Worm (Caenorhabditis elegans) whole organism, L2 larva: ENCODE data around the gene Y43F8C.6.
A peak's percentile ranks its signal among the peaks of the same experiment; 100 is the strongest.

Source experiments
- C34F6.9 ChIP-seq: fragments of 150-350 bp; optimal IDR thresholded peaks from 2 replicates; lab custom pipeline; 2014; ENCODE audit warnings: missing biosample characterization, missing genetic modification characterization
- F13H6.1 ChIP-seq: sonication (generic microtip); optimal IDR thresholded peaks from 2 replicates; lab custom pipeline; 2016; ENCODE audit warnings: missing genetic modification characterization, missing compliant biosample characterization
- R02D3.7 ChIP-seq: fragments of 150-350 bp; optimal IDR thresholded peaks from 2 replicates; lab custom pipeline; 2014; ENCODE audit warnings: missing biosample characterization, missing genetic modification characterization
- Y55F3AM.14 ChIP-seq: fragments of 200-800 bp; sonication (Bioruptor generic); optimal IDR thresholded peaks from 2 replicates; lab custom pipeline; 2018; ENCODE audit warnings: mild to moderate bottlenecking, missing genetic modification characterization, missing compliant biosample characterization
- aly-2 ChIP-seq: fragments of 150-350 bp; optimal IDR thresholded peaks from 2 replicates; lab custom pipeline; 2014; ENCODE audit warnings: missing biosample characterization, missing genetic modification characterization
- ama-1 ChIP-seq: fragments of 150-350 bp; optimal IDR thresholded peaks from 2 replicates; lab custom pipeline; 2018; ENCODE audit warnings: inconsistent platforms
- ceh-16 ChIP-seq: fragments of 150-350 bp; optimal IDR thresholded peaks from 2 replicates; lab custom pipeline; 2014; ENCODE audit warnings: missing biosample characterization, missing genetic modification characterization
- ceh-82 ChIP-seq: fragments of 150-350 bp; optimal IDR thresholded peaks from 2 replicates; lab custom pipeline; 2014; ENCODE audit warnings: missing biosample characterization, missing genetic modification characterization
- dmd-4 ChIP-seq: sonication (generic microtip); optimal IDR thresholded peaks from 2 replicates; lab custom pipeline; 2017; ENCODE audit warnings: missing biosample characterization, missing genetic modification characterization
- egl-27 ChIP-seq: sonication (generic microtip); optimal IDR thresholded peaks from 3 replicates; lab custom pipeline; 2017; ENCODE audit warnings: missing biosample characterization, missing genetic modification reagents, missing genetic modification characterization
- elt-3 ChIP-seq: sonication (generic microtip); optimal IDR thresholded peaks from 2 replicates; lab custom pipeline; 2017; ENCODE audit warnings: missing biosample characterization, missing genetic modification characterization
- lin-11 ChIP-seq: fragments of 150-350 bp; sonication (generic microtip); optimal IDR thresholded peaks from 2 replicates; lab custom pipeline; 2014; ENCODE audit warnings: missing biosample characterization, missing genetic modification characterization, inconsistent platforms, mixed read lengths
- lin-13 ChIP-seq: fragments of 150-350 bp; optimal IDR thresholded peaks from 2 replicates; lab custom pipeline; 2014; ENCODE audit warnings: missing biosample characterization, missing genetic modification reagents, missing genetic modification characterization
- lin-39 ChIP-seq: fragments of 150-350 bp; optimal IDR thresholded peaks from 2 replicates; lab custom pipeline; 2014; ENCODE audit warnings: missing biosample characterization, missing genetic modification reagents, missing genetic modification characterization
- lsy-2 ChIP-seq, 2 experiments: fragments of 150-350 bp in 1 of 2; sonication (generic microtip) in 1 of 2; optimal IDR thresholded peaks; 2 replicates each; lab custom pipeline; 2014 to 2017; ENCODE audit warnings: missing biosample characterization in 2 of 2, missing genetic modification characterization in 2 of 2
- mab-5 ChIP-seq: fragments of 150-350 bp; optimal IDR thresholded peaks from 2 replicates; lab custom pipeline; 2014; ENCODE audit warnings: missing biosample characterization, missing genetic modification characterization
- mdl-1 ChIP-seq, 2 experiments: fragments of 150-350 bp in 1 of 2; sonication (generic microtip) in 1 of 2; optimal IDR thresholded peaks; 2 replicates each; lab custom pipeline; 2017; ENCODE audit warnings: missing biosample characterization in 2 of 2, missing genetic modification characterization in 2 of 2
- nhr-10 ChIP-seq: sonication (generic microtip); optimal IDR thresholded peaks from 2 replicates; lab custom pipeline; 2017; ENCODE audit warnings: missing biosample characterization, missing genetic modification characterization
- nhr-12 ChIP-seq: fragments of 150-350 bp; optimal IDR thresholded peaks from 2 replicates; lab custom pipeline; 2014; ENCODE audit warnings: missing biosample characterization, missing genetic modification characterization
- nhr-129 ChIP-seq: fragments of 150-350 bp; optimal IDR thresholded peaks from 2 replicates; lab custom pipeline; 2014; ENCODE audit warnings: missing biosample characterization, missing genetic modification characterization
- nhr-21 ChIP-seq: fragments of 150-350 bp; optimal IDR thresholded peaks from 2 replicates; lab custom pipeline; 2014; ENCODE audit warnings: missing biosample characterization, missing genetic modification characterization
- nhr-237 ChIP-seq: fragments of 150-350 bp; optimal IDR thresholded peaks from 2 replicates; lab custom pipeline; 2014; ENCODE audit warnings: missing biosample characterization, missing genetic modification characterization
- nhr-25 ChIP-seq: fragments of 150-350 bp; sonication (generic microtip); optimal IDR thresholded peaks from 3 replicates; lab custom pipeline; 2014; ENCODE audit warnings: missing biosample characterization, missing genetic modification characterization
- nhr-6 ChIP-seq: fragments of 150-350 bp; optimal IDR thresholded peaks from 2 replicates; lab custom pipeline; 2014; ENCODE audit warnings: missing biosample characterization, missing genetic modification characterization
- peb-1 ChIP-seq: fragments of 150-350 bp; optimal IDR thresholded peaks from 2 replicates; lab custom pipeline; 2014; ENCODE audit warnings: missing biosample characterization, missing genetic modification characterization
- sem-4 ChIP-seq: fragments of 150-350 bp; optimal IDR thresholded peaks from 2 replicates; lab custom pipeline; 2014; ENCODE audit warnings: missing biosample characterization, missing genetic modification reagents, missing genetic modification characterization
- skn-1 ChIP-seq: sonication (generic microtip); optimal IDR thresholded peaks from 2 replicates; lab custom pipeline; 2017; ENCODE audit warnings: missing biosample characterization, missing genetic modification characterization
- snpc-4 ChIP-seq: fragments of 150-350 bp; optimal IDR thresholded peaks from 2 replicates; lab custom pipeline; 2014; ENCODE audit warnings: missing biosample characterization, missing genetic modification characterization
- unc-39 ChIP-seq: fragments of 150-350 bp; optimal IDR thresholded peaks from 2 replicates; lab custom pipeline; 2014; ENCODE audit warnings: missing biosample characterization, missing genetic modification characterization
- unc-55 ChIP-seq: fragments of 150-350 bp; sonication (generic microtip); optimal IDR thresholded peaks from 3 replicates; lab custom pipeline; 2014; ENCODE audit warnings: missing biosample characterization, missing genetic modification reagents, missing genetic modification characterization
- unc-62 ChIP-seq: fragments of 150-350 bp; optimal IDR thresholded peaks from 2 replicates; lab custom pipeline; 2014; ENCODE audit warnings: missing biosample characterization, missing genetic modification reagents, missing genetic modification characterization
- zag-1 ChIP-seq: fragments of 150-350 bp; optimal IDR thresholded peaks from 2 replicates; lab custom pipeline; 2014; ENCODE audit warnings: missing biosample characterization, missing genetic modification characterization
- ztf-1 ChIP-seq: fragments of 200-800 bp; sonication (Bioruptor generic); conservative IDR thresholded peaks from 2 replicates; pipeline ENCODE4 v1.3.6; 2022; ENCODE audit warnings: missing genetic modification characterization, missing compliant biosample characterization

Y43F8C.6 gene

DNA sequence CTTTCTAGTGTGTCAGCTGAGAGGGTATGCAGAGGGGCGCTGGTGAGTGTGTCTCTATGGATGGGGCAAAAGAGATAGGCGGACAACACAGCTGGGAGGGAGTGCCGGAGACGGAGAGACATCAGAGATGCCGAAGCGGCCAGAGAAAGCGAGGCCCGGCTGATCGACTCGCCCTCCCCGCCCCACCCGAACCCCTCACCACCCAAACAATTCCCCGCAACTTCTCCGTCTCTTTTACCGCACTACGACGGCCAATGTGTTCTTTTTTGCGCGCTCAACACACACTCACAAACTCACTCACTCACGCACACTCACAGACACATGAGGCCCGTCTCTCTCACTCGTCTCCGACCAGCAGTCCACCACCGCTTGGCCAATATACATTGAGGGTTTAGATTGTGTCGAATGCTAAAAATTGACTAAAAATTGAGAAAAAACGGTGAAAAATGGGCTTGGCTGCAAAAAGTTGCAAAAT lies 18.2 kb downstream of the Y43F8C.6 start, which contains the start of gene Y43F8C.3 (continued):
- no peak for TF ChIP-seq lin-39
- TF ChIP-seq nhr-21, result peak; percentile 11
- peak; percentile 73 for TF ChIP-seq nhr-25
- TF ChIP-seq lin-13 (GFP tag; lab: Kevin White, UChicago), result peak; percentile 76
- peak; percentile 77 for TF ChIP-seq unc-55 (GFP tag; lab: Kevin White, UChicago)
- peak; percentile 63 for TF ChIP-seq zag-1 (tag; lab: Kevin White, UChicago)
- TF ChIP-seq R02D3.7 (tag; lab: Kevin White, UChicago), result no peak
- peak; percentile 46 for TF ChIP-seq F13H6.1 (tag; lab: Kevin White, UChicago)
- no peak for TF ChIP-seq unc-39 (tag; lab: Kevin White, UChicago)
- TF ChIP-seq Y55F3AM.14 (GFP tag; lab: Kevin White, UChicago), result no peak
- TF ChIP-seq lin-11 (tag; lab: Kevin White, UChicago), result peak; percentile 82

DNA sequence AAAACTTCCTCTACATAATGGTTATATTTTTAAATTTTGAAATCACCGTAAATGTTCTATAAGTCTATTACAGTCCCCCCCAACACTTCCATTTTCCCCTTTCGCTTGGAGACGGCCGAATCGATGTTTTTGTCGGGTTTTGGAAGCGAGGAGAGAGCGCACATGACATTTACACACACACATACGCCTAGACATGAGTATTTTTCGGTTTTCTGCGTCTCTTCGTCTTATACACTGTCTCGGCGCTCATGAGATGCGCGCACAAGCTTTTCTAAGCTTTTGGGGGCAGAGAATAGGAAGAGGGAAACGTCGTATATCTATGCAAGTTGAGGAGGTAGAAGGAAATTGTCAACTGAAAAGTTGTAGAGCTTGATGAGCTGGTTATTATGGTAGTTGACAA lies 20.6 kb downstream of the Y43F8C.6 start:
- peak in 1 of 2 experiments; percentile 31 for TF ChIP-seq lsy-2 (tag; optimal IDR thresholded peaks at IDR 0.05; lab: Kevin White, UChicago)
- peak; percentile 57 for TF ChIP-seq nhr-129
- TF ChIP-seq ceh-16 (tag; lab: Kevin White, UChicago), result no peak
- TF ChIP-seq sem-4, result no peak
- peak; percentile 4 for TF ChIP-seq mab-5 (tag; lab: Kevin White, UChicago)
- no peak for TF ChIP-seq lin-11 (tag; lab: Kevin White, UChicago)
- TF ChIP-seq dmd-4, result no peak

DNA sequence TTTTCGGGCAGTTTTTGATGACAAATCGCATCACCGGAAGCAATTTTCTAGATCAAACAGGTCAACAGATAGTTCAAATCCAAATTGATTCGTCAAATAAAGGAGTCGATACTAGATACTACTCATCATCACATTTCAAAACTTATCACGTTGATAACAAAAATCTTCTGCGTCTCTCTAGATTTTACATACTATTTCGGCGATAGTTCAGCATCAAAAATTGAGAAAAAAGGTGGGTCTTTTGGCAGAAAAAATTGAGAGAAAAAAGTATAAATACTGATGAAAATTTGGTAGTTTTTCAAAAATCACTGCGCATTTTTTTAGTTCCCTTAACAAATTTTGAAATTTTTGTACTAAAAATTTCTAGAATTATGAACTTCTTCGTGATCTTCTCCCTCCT lies 27.5 kb downstream of the Y43F8C.6 start, which contains the start of gene nlp-26:
TSS of gene nlp-26 (plus strand) at position 301 of the 400 bp plus-strand sequence.
- peak; percentile 14 for TF ChIP-seq nhr-25
- no peak for TF ChIP-seq unc-62 (GFP tag; lab: Kevin White, UChicago)
- TF ChIP-seq, all 48 proteins: peak for 1

DNA sequence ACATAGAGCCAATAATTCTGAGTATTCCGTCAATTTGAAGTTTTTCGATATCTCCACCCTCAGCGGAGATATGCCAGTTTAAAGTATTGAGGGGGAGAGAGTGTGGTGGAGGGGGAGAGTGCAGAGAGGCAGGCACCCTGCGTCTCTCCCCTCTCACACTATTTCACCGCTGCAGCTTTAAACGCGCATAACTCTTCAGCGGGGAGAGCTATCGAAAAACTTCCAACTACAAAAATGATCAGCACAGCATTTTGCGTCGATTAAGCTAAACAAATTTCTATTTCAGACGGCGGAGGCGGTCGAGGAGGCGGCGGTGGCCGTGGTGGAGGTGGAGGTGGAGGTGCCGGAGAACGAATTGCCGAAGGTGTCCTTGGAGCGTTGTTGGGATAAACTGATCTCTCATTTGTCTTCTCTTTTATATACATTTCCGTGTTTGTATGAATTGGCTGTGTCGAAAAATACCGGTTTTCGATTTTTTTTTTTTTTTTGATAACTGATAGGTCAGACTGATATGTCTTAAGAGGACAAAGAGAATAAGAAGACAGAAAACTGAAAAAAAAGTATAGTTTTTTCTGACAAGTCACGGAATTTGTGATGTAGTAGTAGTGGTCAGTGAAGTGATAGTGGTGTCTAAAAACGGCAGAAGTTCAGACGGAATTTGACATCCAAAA lies 28.9 kb downstream of the Y43F8C.6 start:
- TF ChIP-seq nhr-21, result peak; percentile 11
- TF ChIP-seq unc-62 (GFP tag; lab: Kevin White, UChicago), result no peak
- no peak for TF ChIP-seq elt-3
- TF ChIP-seq snpc-4 (tag; lab: Kevin White, UChicago), result no peak
- peak; percentile 4 for TF ChIP-seq lin-13 (GFP tag; lab: Kevin White, UChicago)
- TF ChIP-seq Y55F3AM.14 (GFP tag; lab: Kevin White, UChicago), result peak; percentile 32
- peak; percentile 21 for TF ChIP-seq ama-1 (lab: Kevin White, UChicago)
- no peak for TF ChIP-seq nhr-6 (tag; lab: Kevin White, UChicago)

DNA sequence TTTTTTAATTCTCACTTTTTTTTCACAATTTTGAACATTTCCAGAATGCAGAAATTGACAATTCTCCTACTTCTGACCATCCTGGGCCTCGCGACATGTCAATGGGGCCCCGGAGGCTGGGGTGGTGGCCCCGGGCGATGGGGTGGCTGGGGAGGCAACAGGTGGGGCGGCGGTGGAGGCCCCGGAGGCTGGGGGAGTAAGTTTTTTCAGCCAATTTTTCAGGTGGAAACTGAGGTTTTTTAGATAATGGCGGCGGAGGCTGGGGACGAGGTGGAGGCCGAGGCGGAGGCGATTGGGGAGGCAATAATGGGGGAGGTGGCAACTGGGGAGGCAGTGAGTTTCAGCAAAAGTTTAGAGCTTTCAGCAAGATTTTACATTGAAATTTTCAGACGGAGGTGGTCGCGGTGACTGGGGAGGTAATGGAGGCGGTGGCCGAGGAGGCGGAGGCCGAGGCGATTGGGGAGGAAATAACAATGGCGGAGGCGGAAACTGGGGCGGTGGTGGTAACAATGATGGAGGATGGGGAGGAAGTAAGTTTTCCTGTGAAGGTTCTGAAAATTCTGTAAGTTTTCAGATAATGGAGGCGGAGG lies 30.5 kb downstream of the Y43F8C.6 start:
- TF ChIP-seq ceh-16 (tag; lab: Kevin White, UChicago) (no peak), ceh-82 (tag; lab: Kevin White, UChicago) (no peak), nhr-12 (tag; lab: Kevin White, UChicago) (no peak), aly-2 (tag; lab: Kevin White, UChicago) (no peak), egl-27 (tag; lab: Kevin White, UChicago) (no peak), peb-1 (tag; lab: Kevin White, UChicago) (no peak), mdl-1 (tag; optimal IDR thresholded peaks at IDR 0.05; lab: Kevin White, UChicago) (no peak), Y55F3AM.14 (GFP tag; lab: Kevin White, UChicago) (peak; percentile 27)
- TF ChIP-seq, all 48 proteins: peak for 1

DNA sequence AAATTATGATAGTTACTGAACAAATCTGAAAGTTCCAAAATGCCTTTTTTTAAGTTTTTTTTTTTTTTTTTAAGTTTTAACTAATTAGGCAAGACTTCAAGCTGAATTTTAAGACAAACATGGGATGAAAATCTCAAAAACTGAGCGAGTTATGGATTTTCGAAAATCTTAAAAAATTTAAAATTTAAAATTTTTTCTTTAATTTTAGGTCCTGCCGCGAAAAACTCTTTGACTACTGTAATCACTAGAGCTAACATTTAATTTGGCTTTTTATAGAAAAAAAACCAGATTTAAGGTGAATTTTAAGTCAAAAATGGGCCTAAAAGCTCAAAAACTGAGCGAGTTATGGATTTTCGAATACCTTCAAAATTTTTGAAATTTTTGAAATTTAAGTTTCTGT lies 31.5 kb downstream of the Y43F8C.6 start, which contains the start of gene grsp-1:
TSS of gene grsp-1 (plus strand) at position 301 of the 400 bp plus-strand sequence.
- TF ChIP-seq snpc-4 (tag; lab: Kevin White, UChicago) (no peak), mab-5 (tag; lab: Kevin White, UChicago) (no peak), nhr-237 (tag; lab: Kevin White, UChicago) (no peak), C34F6.9 (no peak), skn-1 (tag; lab: Kevin White, UChicago) (no peak), F13H6.1 (tag; lab: Kevin White, UChicago) (no peak), nhr-12 (tag; lab: Kevin White, UChicago) (no peak), nhr-10 (tag; lab: Kevin White, UChicago) (no peak), ztf-1 (GFP tag; lab: Robert Waterston, UW) (no peak)
